Worm (Caenorhabditis elegans): ENCODE data around the gene ooc-5.

Gene ooc-5

ce11 chrII:9031891-9032290, 38.9 kb downstream of the ooc-5 start:
- peak; percentile 30 for TF ChIP-seq nhr-129 (tag; optimal IDR thresholded peaks at IDR 0.05)
- TF ChIP-seq fos-1 (tag; optimal IDR thresholded peaks at IDR 0.05) = peak; percentile 10
- peak; percentile 47 for TF ChIP-seq nhr-21 (tag; optimal IDR thresholded peaks at IDR 0.05)
- TF ChIP-seq sma-9 (GFP tag; optimal IDR thresholded peaks at IDR 0.05) = peak; percentile 36
- no peak for TF ChIP-seq sma-9 (tag; optimal IDR thresholded peaks at IDR 0.05)
- TF ChIP-seq ZK546.5 (tag; optimal IDR thresholded peaks at IDR 0.05) = no peak
- no peak for TF ChIP-seq ztf-4 (tag; optimal IDR thresholded peaks at IDR 0.05)
- TF ChIP-seq sma-3 (GFP tag; optimal IDR thresholded peaks at IDR 0.05) = peak; percentile 77

- no peak for TF ChIP-seq zag-1 (tag; optimal IDR thresholded peaks at IDR 0.05)
- TF ChIP-seq nhr-23 (tag; optimal IDR thresholded peaks at IDR 0.05) = no peak
- TF ChIP-seq egl-27 (tag; optimal IDR thresholded peaks at IDR 0.05) = peak; percentile 52
- no peak for TF ChIP-seq nhr-6 (tag; optimal IDR thresholded peaks at IDR 0.05)
- TF ChIP-seq nhr-129 (tag; optimal IDR thresholded peaks at IDR 0.05) = no peak
- peak; percentile 81 for TF ChIP-seq nhr-21 (tag; optimal IDR thresholded peaks at IDR 0.05)
- no peak for TF ChIP-seq nhr-11 (tag; optimal IDR thresholded peaks at IDR 0.05)
- peak; percentile 12 for TF ChIP-seq sma-3 (GFP tag; optimal IDR thresholded peaks at IDR 0.05)
Observed at ce11 chrII:9033034-9033433, 40.1 kb downstream of the ooc-5 start.

DNA sequence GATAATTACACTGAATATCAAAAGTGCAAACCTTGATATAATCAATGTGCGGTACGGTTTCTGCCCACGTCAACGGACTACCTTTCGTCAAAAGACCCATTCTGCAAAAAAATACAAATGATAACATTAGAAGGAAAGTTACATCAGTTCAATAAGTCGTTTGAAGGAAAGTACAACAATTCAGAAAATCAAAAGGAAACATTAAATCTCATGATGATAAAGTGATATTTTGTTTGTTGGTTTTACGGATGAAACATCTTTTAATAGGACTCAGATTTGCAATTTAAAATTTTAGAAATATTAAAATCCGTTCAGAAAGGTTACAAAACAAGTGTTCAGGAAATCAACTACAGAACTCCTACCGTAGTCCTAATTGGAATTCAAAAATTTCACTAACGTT, 45.2 kb downstream of the ooc-5 start, which contains the start of gene gcs-1:
TSS of gene gcs-1 (minus strand) at position 101 of the 400 bp plus-strand sequence.
- no peak for TF ChIP-seq C34F6.9 (tag; optimal IDR thresholded peaks at IDR 0.05)
- TF ChIP-seq blmp-1 (tag; optimal IDR thresholded peaks at IDR 0.05; ENCODE audit: insufficient read depth) = no peak
- no peak for TF ChIP-seq ceh-16 (tag; optimal IDR thresholded peaks at IDR 0.05)
- TF ChIP-seq sma-9 (GFP tag; optimal IDR thresholded peaks at IDR 0.05) = no peak
- no peak for TF ChIP-seq sma-9 (tag; optimal IDR thresholded peaks at IDR 0.05)
- no peak for TF ChIP-seq sma-3 (GFP tag; optimal IDR thresholded peaks at IDR 0.05)
- no peak for TF ChIP-seq crh-2 (tag; optimal IDR thresholded peaks at IDR 0.05)
- no peak for TF ChIP-seq Y55F3AM.14 (GFP tag; optimal IDR thresholded peaks at IDR 0.05)
- no peak for TF ChIP-seq elt-1 (tag; optimal IDR thresholded peaks at IDR 0.05)
- TF ChIP-seq F13H6.1 (tag; optimal IDR thresholded peaks at IDR 0.05) = no peak
- no peak for TF ChIP-seq ztf-1 (GFP tag; conservative IDR thresholded peaks at IDR 0.05)
- no peak for TF ChIP-seq nhr-23 (tag; optimal IDR thresholded peaks at IDR 0.05)
- no peak for TF ChIP-seq nhr-25 (tag; optimal IDR thresholded peaks at IDR 0.05)
- no peak for TF ChIP-seq sem-4 (tag; optimal IDR thresholded peaks at IDR 0.05)
- TF ChIP-seq unc-39 (tag; optimal IDR thresholded peaks at IDR 0.05) = no peak
- no peak for TF ChIP-seq gmeb-1 (tag; optimal IDR thresholded peaks at IDR 0.05)
- TF ChIP-seq lin-11 (tag; optimal IDR thresholded peaks at IDR 0.05) = no peak

DNA sequence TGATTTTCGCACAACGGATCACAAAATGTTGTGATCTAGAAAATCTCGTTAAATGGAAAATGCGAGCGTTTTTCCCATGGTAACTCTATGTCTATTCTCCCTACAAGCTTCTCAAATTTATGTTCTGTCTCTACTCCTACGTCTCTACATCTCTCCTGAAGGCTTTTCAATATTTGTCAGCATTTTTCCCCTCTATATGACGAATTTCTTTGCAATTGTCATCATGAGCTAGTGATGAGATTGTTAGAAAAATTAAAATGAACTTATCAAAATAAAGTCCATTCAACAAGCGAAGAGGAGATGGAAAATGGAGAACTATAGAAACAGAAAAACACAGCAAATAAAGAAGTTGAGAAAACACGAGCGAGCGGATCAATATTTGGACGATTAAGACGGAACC, 45.8 kb downstream of the ooc-5 start:
- TF ChIP-seq skn-1 (tag; optimal IDR thresholded peaks at IDR 0.05) (peak; percentile 94), fos-1 (tag; optimal IDR thresholded peaks at IDR 0.05) (peak; percentile 15), mdl-1 (tag; optimal IDR thresholded peaks at IDR 0.05) (no peak)

DNA sequence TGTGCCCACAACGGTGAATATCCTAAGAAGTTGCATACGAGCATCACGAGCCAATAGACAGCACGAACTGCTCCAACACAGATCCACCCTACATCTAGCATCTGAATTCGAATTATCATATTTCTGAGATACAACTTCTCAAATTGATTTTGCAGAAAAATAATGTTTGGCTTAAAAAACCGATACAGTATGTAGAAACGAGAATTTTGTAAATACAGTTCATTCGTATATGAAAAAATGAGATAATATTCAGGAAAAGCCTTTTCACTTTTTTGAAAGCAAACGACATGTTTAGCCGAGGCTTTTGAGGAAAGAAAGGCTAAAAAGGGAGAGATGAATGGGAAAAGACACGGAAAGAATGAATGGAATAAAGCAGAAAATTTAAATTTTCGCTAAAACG, 48.3 kb downstream of the ooc-5 start, which contains the start of gene F37B12.3:
TSS of gene F37B12.3 (minus strand) at position 101 of the 400 bp plus-strand sequence.
- TF ChIP-seq skn-1 (tag; optimal IDR thresholded peaks at IDR 0.05) (no peak), F13H6.1 (tag; optimal IDR thresholded peaks at IDR 0.05) (no peak), ama-1 (optimal IDR thresholded peaks at IDR 0.05) (no peak), lin-39 (tag; optimal IDR thresholded peaks at IDR 0.05) (no peak), lsy-2 (tag; optimal IDR thresholded peaks at IDR 0.05) (no peak), mdl-1 (tag; optimal IDR thresholded peaks at IDR 0.05) (no peak)

DNA sequence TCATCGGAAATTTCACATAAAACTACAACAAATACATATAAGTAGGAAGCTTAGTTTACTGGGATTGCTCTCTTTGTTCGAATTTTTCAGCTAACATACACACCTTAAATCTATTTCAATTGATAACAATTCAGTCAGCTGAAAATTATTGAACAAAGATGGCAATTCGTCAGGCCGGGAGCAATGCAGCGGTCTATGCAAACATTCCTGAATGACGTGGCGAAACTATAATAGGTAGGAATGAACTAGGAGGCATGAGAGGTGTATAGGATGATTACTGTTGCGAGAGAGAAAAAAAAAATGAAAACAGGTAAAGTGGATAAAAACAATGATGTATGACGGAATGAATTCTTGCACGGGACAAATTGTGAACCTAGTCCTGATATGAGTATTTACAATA, 49.1 kb downstream of the ooc-5 start:
- TF ChIP-seq blmp-1 (tag; optimal IDR thresholded peaks at IDR 0.05; ENCODE audit: insufficient read depth) (no peak), Y55F3AM.14 (GFP tag; optimal IDR thresholded peaks at IDR 0.05) (no peak), fos-1 (tag; optimal IDR thresholded peaks at IDR 0.05) (peak; percentile 71)

All from whole organism, L2 larva.